Worm (Caenorhabditis elegans) whole organism, midembryonic: ENCODE results near the gene F47E1.4.

ENCODE experiments used
- T22C8.4 ChIP-seq: fragments of 200-800 bp; sonication (Bioruptor generic); IDR thresholded peaks from 2 replicates; pipeline ENCODE4 v1.3.6; 2022; ENCODE audit warnings: missing genetic modification characterization, missing compliant biosample characterization
- cog-1 ChIP-seq: sonication (generic microtip); optimal IDR thresholded peaks from 2 replicates; lab custom pipeline; 2016; ENCODE audit warnings: missing genetic modification characterization, missing compliant biosample characterization
- flt-1 ChIP-seq: fragments of 200-800 bp; sonication (Bioruptor generic); IDR thresholded peaks from 2 replicates; pipeline ENCODE4 v1.3.6; 2022; ENCODE audit warnings: missing genetic modification characterization, missing compliant biosample characterization
- med-1 ChIP-seq: sonication (generic microtip); optimal IDR thresholded peaks from 2 replicates; lab custom pipeline; 2017; ENCODE audit warnings: missing genetic modification characterization, mild to moderate bottlenecking, missing compliant biosample characterization, antibody characterized with exemption, missing genetic modification reagents; ENCODE audit not compliant: insufficient read depth
- ref-1 ChIP-seq: fragments of 200-800 bp; sonication (Bioruptor generic); conservative IDR thresholded peaks from 2 replicates; pipeline ENCODE4 v1.3.6; 2022; ENCODE audit warnings: missing genetic modification reagents, missing genetic modification characterization, missing compliant biosample characterization
- tab-1 ChIP-seq: fragments of 200-800 bp; sonication (Bioruptor generic); IDR thresholded peaks from 2 replicates; pipeline ENCODE4 v1.3.6; 2022; ENCODE audit warnings: missing genetic modification characterization, missing compliant biosample characterization
- ztf-29 ChIP-seq: fragments of 200-800 bp; sonication (Bioruptor generic); IDR thresholded peaks from 2 replicates; pipeline ENCODE4 v1.3.6; 2022; ENCODE audit warnings: missing genetic modification reagents, missing genetic modification characterization, missing compliant biosample characterization

DNA sequence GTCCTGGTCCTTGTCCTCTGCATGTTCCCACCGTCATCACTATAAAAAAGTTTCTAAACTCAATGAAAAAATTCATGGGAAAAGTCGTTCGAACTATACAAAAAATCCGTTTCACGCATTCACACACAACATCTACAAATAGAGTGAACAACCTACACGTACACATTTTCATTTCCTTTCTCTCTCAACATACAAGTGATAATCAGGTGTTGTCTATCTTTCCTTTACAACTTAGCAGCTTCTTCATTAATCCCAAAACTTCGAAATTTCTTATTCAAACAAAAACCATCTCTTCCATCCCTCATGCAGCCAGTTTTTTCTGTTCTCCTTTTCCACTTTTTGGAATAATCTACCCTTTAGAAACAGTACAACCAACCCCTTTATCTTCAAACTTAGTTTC lies 45.2 kb downstream of the F47E1.4 start:
- no peak for TF ChIP-seq flt-1 (GFP tag; lab: Robert Waterston, UW)
- no peak for TF ChIP-seq cog-1
- TF ChIP-seq ref-1 (GFP tag; lab: Robert Waterston, UW) = no peak
- TF ChIP-seq tab-1 (GFP tag; lab: Robert Waterston, UW) = no peak
- no peak for TF ChIP-seq med-1 (GFP tag; lab: Kevin White, UChicago)
- TF ChIP-seq ztf-29 = no peak
- TF ChIP-seq T22C8.4 = no peak
